Fruit fly (Drosophila melanogaster): ENCODE measurements around the gene Mink.

Mink gene

DNA sequence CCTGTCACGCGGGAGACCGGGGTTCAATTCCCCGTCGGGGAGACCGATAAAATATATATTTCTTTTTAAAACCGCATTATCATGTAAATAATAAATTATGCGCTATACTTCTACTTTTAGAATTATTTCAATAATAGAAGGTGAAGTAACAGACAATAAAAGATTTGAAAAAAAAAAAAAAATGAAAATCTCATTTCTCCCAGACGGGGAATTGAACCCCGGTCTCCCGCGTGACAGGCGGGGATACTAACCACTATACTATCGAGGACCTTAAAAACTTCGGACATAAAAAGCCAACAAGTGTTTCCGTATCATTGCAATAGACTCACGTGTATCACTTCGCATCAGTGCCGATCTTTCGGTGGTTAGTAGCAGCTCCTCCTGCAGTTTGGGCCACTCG, 7.4 kb upstream of the Mink start:
- no peak for TF ChIP-seq OdsH (GFP tag; optimal IDR thresholded peaks at IDR 0.05)
- TF ChIP-seq sage (GFP tag; optimal IDR thresholded peaks at IDR 0.05): no peak
- TF ChIP-seq sv (GFP tag; optimal IDR thresholded peaks at IDR 0.05): no peak
- no peak for TF ChIP-seq usp (GFP tag; optimal IDR thresholded peaks at IDR 0.05)
- no peak for TF ChIP-seq Mio (GFP tag; optimal IDR thresholded peaks at IDR 0.05)
- no peak for TF ChIP-seq tai (GFP tag; optimal IDR thresholded peaks at IDR 0.05)
- TF ChIP-seq CG32264 (GFP tag; optimal IDR thresholded peaks at IDR 0.05): no peak
- no peak for TF ChIP-seq Dif (GFP tag; optimal IDR thresholded peaks at IDR 0.05; ENCODE audit: partially characterized antibody)
- TF ChIP-seq CrebA (GFP tag; optimal IDR thresholded peaks at IDR 0.05; ENCODE audit: borderline replicate concordance): no peak
- TF ChIP-seq psq (GFP tag; optimal IDR thresholded peaks at IDR 0.05): no peak
- TF ChIP-seq h (GFP tag; optimal IDR thresholded peaks at IDR 0.05): no peak

DNA sequence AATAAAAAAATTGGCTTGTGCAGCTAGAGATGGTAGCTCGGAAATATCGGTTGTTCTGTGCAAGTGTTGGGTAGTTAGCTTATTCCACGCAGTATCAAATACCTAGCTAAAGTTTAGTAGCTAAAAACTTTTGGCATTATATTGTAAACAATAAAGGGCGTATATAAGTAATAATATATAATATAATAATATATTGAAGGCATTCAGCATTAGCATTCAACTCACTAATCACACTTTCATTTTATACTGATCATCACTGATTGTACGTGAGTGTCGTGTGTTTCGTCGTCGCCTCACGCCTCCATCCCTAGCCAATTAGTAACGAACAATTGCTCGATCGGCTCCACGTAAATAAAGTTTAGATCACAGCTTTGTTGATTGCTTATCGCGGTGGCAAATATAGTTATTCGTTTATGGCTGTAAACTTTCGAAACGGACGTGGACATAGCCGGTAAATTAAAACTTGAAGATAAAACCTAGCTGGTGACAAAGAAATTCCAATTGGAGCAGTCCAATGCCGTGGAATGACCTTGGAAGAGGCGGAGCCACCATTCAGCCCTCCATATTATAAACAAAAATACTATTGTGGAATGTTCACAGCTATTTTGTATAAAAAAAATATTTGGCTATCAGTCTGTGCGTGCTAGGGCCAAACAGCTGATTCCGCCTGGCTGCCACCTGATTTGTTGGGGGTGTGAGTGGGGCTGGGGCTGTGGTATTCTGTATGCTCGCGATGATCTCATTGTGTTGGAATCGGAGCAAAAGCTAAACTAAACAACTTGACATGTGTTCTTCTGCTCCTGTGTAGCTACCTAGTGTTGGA, 4.2 kb upstream of the Mink start, which contains the start of the genes PIG-S, sud1 and CG11168:
TSS of gene PIG-S (minus strand) at position 51 of the 823 bp plus-strand sequence.
TSS of gene sud1 (minus strand) at position 51 of the 823 bp plus-strand sequence.
TSS of gene CG11168 (plus strand) at position 293 of the 823 bp plus-strand sequence.
- TF ChIP-seq fru (GFP tag; optimal IDR thresholded peaks at IDR 0.05): no peak
- no peak for TF ChIP-seq Sp1 (GFP tag; optimal IDR thresholded peaks at IDR 0.05)
- TF ChIP-seq Hr83 (GFP tag; optimal IDR thresholded peaks at IDR 0.05; ENCODE audit: poor library complexity, severe bottlenecking): no peak
- TF ChIP-seq GATAd (GFP tag; optimal IDR thresholded peaks at IDR 0.05): no peak
- no peak for TF ChIP-seq Hnf4 (GFP tag; optimal IDR thresholded peaks at IDR 0.05)
- TF ChIP-seq Dfd (GFP tag; optimal IDR thresholded peaks at IDR 0.05): no peak
- no peak for TF ChIP-seq Abd-B (GFP tag; optimal IDR thresholded peaks at IDR 0.05)
- TF ChIP-seq br (GFP tag; optimal IDR thresholded peaks at IDR 0.05): no peak
- peak in 1 of 2 experiments; percentile 60 for TF ChIP-seq foxo (GFP tag; optimal IDR thresholded peaks at IDR 0.05)
- TF ChIP-seq Rel (GFP tag; optimal IDR thresholded peaks at IDR 0.05): no peak
- TF ChIP-seq Rel (tag; optimal IDR thresholded peaks at IDR 0.05): no peak
- no peak for TF ChIP-seq dl (GFP tag; optimal IDR thresholded peaks at IDR 0.05; ENCODE audit: insufficient read depth in 1 of 2, partially characterized antibody in 2 of 2)
- no peak for TF ChIP-seq pan (optimal IDR thresholded peaks at IDR 0.05)
- TF ChIP-seq CrebA (GFP tag; optimal IDR thresholded peaks at IDR 0.05; ENCODE audit: borderline replicate concordance): no peak
- peak; percentile 64 for TF ChIP-seq rgr (GFP tag; optimal IDR thresholded peaks at IDR 0.05)
- TF ChIP-seq psq (GFP tag; optimal IDR thresholded peaks at IDR 0.05): peak; percentile 59
- no peak for TF ChIP-seq N (GFP tag; optimal IDR thresholded peaks at IDR 0.05)
- no peak for TF ChIP-seq dsf (GFP tag; optimal IDR thresholded peaks at IDR 0.05; ENCODE audit: borderline replicate concordance)
- no peak for TF ChIP-seq h (GFP tag; optimal IDR thresholded peaks at IDR 0.05)
- peak; percentile 66 for TF ChIP-seq woc (GFP tag; optimal IDR thresholded peaks at IDR 0.05)
- peak; percentile 30 for TF ChIP-seq OdsH (GFP tag; optimal IDR thresholded peaks at IDR 0.05)
- TF ChIP-seq lola (GFP tag; optimal IDR thresholded peaks at IDR 0.05): no peak
- peak; percentile 30 for TF ChIP-seq sv (GFP tag; optimal IDR thresholded peaks at IDR 0.05)
- TF ChIP-seq sage (GFP tag; optimal IDR thresholded peaks at IDR 0.05): no peak
- no peak for TF ChIP-seq brk (GFP tag; optimal IDR thresholded peaks at IDR 0.05)
- TF ChIP-seq tai (GFP tag; optimal IDR thresholded peaks at IDR 0.05): no peak
- TF ChIP-seq Vsx2 (GFP tag; optimal IDR thresholded peaks at IDR 0.05; ENCODE audit: partially characterized antibody): no peak
- no peak for TF ChIP-seq dmrt93B (GFP tag; optimal IDR thresholded peaks at IDR 0.05)
- TF ChIP-seq ey (GFP tag; optimal IDR thresholded peaks at IDR 0.05): peak; percentile 8
- TF ChIP-seq HLH106 (tag; optimal IDR thresholded peaks at IDR 0.05): peak; percentile 71
- no peak for TF ChIP-seq Hr78 (GFP tag; optimal IDR thresholded peaks at IDR 0.05)
- peak; percentile 97 for TF ChIP-seq Myc (optimal IDR thresholded peaks at IDR 0.05)
- TF ChIP-seq usp (GFP tag; optimal IDR thresholded peaks at IDR 0.05): no peak
- TF ChIP-seq Mio (GFP tag; optimal IDR thresholded peaks at IDR 0.05): no peak
- TF ChIP-seq Jra (GFP tag; optimal IDR thresholded peaks at IDR 0.05): no peak
- no peak for TF ChIP-seq Dif (GFP tag; optimal IDR thresholded peaks at IDR 0.05; ENCODE audit: partially characterized antibody)
- no peak for TF ChIP-seq jim (GFP tag; optimal IDR thresholded peaks at IDR 0.05)
- peak; percentile 47 for TF ChIP-seq CG9705 (GFP tag; optimal IDR thresholded peaks at IDR 0.05)
- no peak for TF ChIP-seq CG32264 (GFP tag; optimal IDR thresholded peaks at IDR 0.05)

Measured in whole organism, wandering third instar larva.